Worm (Caenorhabditis elegans): ENCODE results near the gene fbxc-58.
A peak's percentile ranks its signal among the peaks of the same experiment; 100 is the strongest.

The fbxc-58 gene

ce11 chrIV:9410766-9411165 is 39.5 kb downstream of the fbxc-58 start:
- TF ChIP-seq F33H1.4 (GFP tag; IDR thresholded peaks at IDR 0.05) (peak; percentile 64), egrh-3 (GFP tag; IDR thresholded peaks at IDR 0.05) (peak; percentile 58; the same call in 1 of the 2 replicates)

- no peak for TF ChIP-seq ztf-26 (tag; optimal IDR thresholded peaks at IDR 0.05)
- no peak for TF ChIP-seq Y79H2A.3 (GFP tag; conservative IDR thresholded peaks at IDR 0.05)
- TF ChIP-seq pbrm-1 (GFP tag; IDR thresholded peaks at IDR 0.05) = no peak
- no peak for TF ChIP-seq snpc-1.3 (tag; optimal IDR thresholded peaks at IDR 0.05; ENCODE audit: insufficient read depth)
- no peak for TF ChIP-seq rec-8 (tag; optimal IDR thresholded peaks at IDR 0.05)
- no peak for TF ChIP-seq lsy-27 (tag; optimal IDR thresholded peaks at IDR 0.05; ENCODE audit: borderline replicate concordance, insufficient read depth)
- no peak for TF ChIP-seq xnd-1 (tag; optimal IDR thresholded peaks at IDR 0.05)
- no peak for TF ChIP-seq hmg-20 (GFP tag; IDR thresholded peaks at IDR 0.05)
- TF ChIP-seq cebp-1 (GFP tag; IDR thresholded peaks at IDR 0.05) = no peak
- TF ChIP-seq cebp-1 (tag; optimal IDR thresholded peaks at IDR 0.05) = no peak
- no peak for TF ChIP-seq F37B4.10 (GFP tag; IDR thresholded peaks at IDR 0.05)
- no peak for TF ChIP-seq ztf-28 (GFP tag; IDR thresholded peaks at IDR 0.05)
- no peak for TF ChIP-seq nhr-27 (tag; optimal IDR thresholded peaks at IDR 0.05)
- TF ChIP-seq dpff-1 (tag; optimal IDR thresholded peaks at IDR 0.05) = no peak
- no peak for TF ChIP-seq B0035.1 (tag; optimal IDR thresholded peaks at IDR 0.05)
- TF ChIP-seq egl-18 (GFP tag; IDR thresholded peaks at IDR 0.05) = no peak
These were observed 51.1 kb downstream of the fbxc-58 start, which contains the start of gene F56D5.9 for ce11 chrIV:9422408-9422807. Gene F56D5.9 (minus strand): TSS chrIV:9422508.

All from whole organism, young adult.